Worm (Caenorhabditis elegans) whole organism, late embryonic: ENCODE measurements around the gene Y41G9A.10.

Experiments
- C08G9.2 ChIP-seq: sonication (generic microtip); optimal IDR thresholded peaks from 2 replicates; lab custom pipeline; 2016; ENCODE audit warnings: mild to moderate bottlenecking, missing genetic modification characterization, moderate library complexity, missing compliant biosample characterization
- K02D7.2 ChIP-seq: sonication (generic microtip); optimal IDR thresholded peaks from 2 replicates; lab custom pipeline; 2017; ENCODE audit warnings: mild to moderate bottlenecking, missing genetic modification characterization, missing compliant biosample characterization
- T23F11.4 ChIP-seq: fragments of 200-800 bp; sonication (Bioruptor generic); optimal IDR thresholded peaks from 2 replicates; lab custom pipeline; 2018; ENCODE audit warnings: mild to moderate bottlenecking, missing genetic modification characterization, missing compliant biosample characterization
- ahr-1 ChIP-seq: sonication (generic microtip); optimal IDR thresholded peaks from 2 replicates; lab custom pipeline; 2016; ENCODE audit warnings: missing genetic modification characterization, missing compliant biosample characterization
- ceh-18 ChIP-seq: sonication (generic microtip); optimal IDR thresholded peaks from 2 replicates; lab custom pipeline; 2016; ENCODE audit warnings: missing genetic modification characterization, missing compliant biosample characterization
- ceh-22 ChIP-seq: sonication (generic microtip); optimal IDR thresholded peaks from 2 replicates; lab custom pipeline; 2017; ENCODE audit warnings: missing biosample characterization, missing genetic modification characterization
- ceh-24 ChIP-seq: sonication (generic microtip); optimal IDR thresholded peaks from 2 replicates; lab custom pipeline; 2016; ENCODE audit warnings: mild to moderate bottlenecking, missing genetic modification characterization, missing compliant biosample characterization
- ceh-30 ChIP-seq: fragments of 150-350 bp; optimal IDR thresholded peaks from 2 replicates; lab custom pipeline; 2014; ENCODE audit warnings: missing biosample characterization, missing genetic modification characterization
- ceh-31 ChIP-seq: sonication (generic microtip); optimal IDR thresholded peaks from 2 replicates; lab custom pipeline; 2016; ENCODE audit warnings: missing genetic modification characterization, missing compliant biosample characterization
- ceh-34 ChIP-seq: sonication (generic microtip); optimal IDR thresholded peaks from 2 replicates; lab custom pipeline; 2016; ENCODE audit warnings: mild to moderate bottlenecking, missing genetic modification characterization, missing compliant biosample characterization
- ceh-45 ChIP-seq: fragments of 200-800 bp; sonication (Bioruptor generic); IDR thresholded peaks from 2 replicates; pipeline ENCODE4 v1.3.6; 2022; ENCODE audit warnings: missing genetic modification reagents, missing genetic modification characterization, missing compliant biosample characterization
- ceh-48 ChIP-seq: sonication (generic microtip); optimal IDR thresholded peaks from 2 replicates; lab custom pipeline; 2016; ENCODE audit warnings: missing genetic modification characterization, inconsistent platforms, missing compliant biosample characterization
- dve-1 ChIP-seq: sonication (generic microtip); optimal IDR thresholded peaks from 2 replicates; lab custom pipeline; 2017; ENCODE audit warnings: antibody characterized with exemption, mild to moderate bottlenecking, missing genetic modification characterization, missing compliant biosample characterization
- elt-2 ChIP-seq: sonication (generic microtip); optimal IDR thresholded peaks from 2 replicates; lab custom pipeline; 2016; ENCODE audit warnings: missing genetic modification reagents, missing genetic modification characterization, missing compliant biosample characterization
- eyg-1 ChIP-seq: sonication (generic microtip); optimal IDR thresholded peaks from 2 replicates; lab custom pipeline; 2016; ENCODE audit warnings: missing genotype, missing genetic modification characterization, missing compliant biosample characterization
- fax-1 ChIP-seq: sonication (generic microtip); optimal IDR thresholded peaks from 2 replicates; lab custom pipeline; 2016; ENCODE audit warnings: missing genotype, missing genetic modification characterization, missing compliant biosample characterization
- fkh-10 ChIP-seq: fragments of 150-350 bp; optimal IDR thresholded peaks from 2 replicates; lab custom pipeline; 2014; ENCODE audit warnings: missing biosample characterization, missing genetic modification reagents, missing genetic modification characterization
- fkh-6 ChIP-seq: sonication (generic microtip); optimal IDR thresholded peaks from 2 replicates; lab custom pipeline; 2016; ENCODE audit warnings: missing genetic modification characterization, missing compliant biosample characterization
- hlh-13 ChIP-seq: fragments of 200-800 bp; sonication (Bioruptor generic); optimal IDR thresholded peaks from 2 replicates; lab custom pipeline; 2018; ENCODE audit warnings: mild to moderate bottlenecking, missing genetic modification characterization, missing compliant biosample characterization
- hlh-30 ChIP-seq: sonication (generic microtip); optimal IDR thresholded peaks from 2 replicates; lab custom pipeline; 2017; ENCODE audit warnings: antibody characterized with exemption, missing genetic modification characterization, missing compliant biosample characterization; ENCODE audit not compliant: insufficient read depth
- hlh-8 ChIP-seq: sonication (generic microtip); optimal IDR thresholded peaks from 2 replicates; lab custom pipeline; 2016; ENCODE audit warnings: missing genotype, missing genetic modification characterization, missing compliant biosample characterization
- mec-3 ChIP-seq: sonication (generic microtip); optimal IDR thresholded peaks from 2 replicates; lab custom pipeline; 2016; ENCODE audit warnings: borderline replicate concordance, missing genetic modification characterization, missing compliant biosample characterization
- nfya-1 ChIP-seq: sonication (generic microtip); optimal IDR thresholded peaks from 2 replicates; lab custom pipeline; 2017; ENCODE audit warnings: missing genetic modification characterization, mild to moderate bottlenecking, missing compliant biosample characterization, antibody characterized with exemption, moderate library complexity
- npax-4 ChIP-seq: sonication (generic microtip); optimal IDR thresholded peaks from 2 replicates; lab custom pipeline; 2016; ENCODE audit warnings: missing genetic modification characterization, missing compliant biosample characterization
- pag-3 ChIP-seq: sonication (generic microtip); optimal IDR thresholded peaks from 2 replicates; lab custom pipeline; 2016; ENCODE audit warnings: missing compliant biosample characterization, missing genetic modification characterization, borderline replicate concordance
- pat-9 ChIP-seq: fragments of 200-800 bp; sonication (Bioruptor generic); optimal IDR thresholded peaks from 2 replicates; lab custom pipeline; 2018; ENCODE audit warnings: mild to moderate bottlenecking, missing genetic modification characterization, moderate library complexity, missing compliant biosample characterization
- pha-2 ChIP-seq: sonication (generic microtip); optimal IDR thresholded peaks from 2 replicates; lab custom pipeline; 2017; ENCODE audit warnings: mild to moderate bottlenecking, missing genetic modification characterization, missing compliant biosample characterization
- pha-4 ChIP-seq: fragments of 150-350 bp; optimal IDR thresholded peaks from 2 replicates; lab custom pipeline; 2018; ENCODE audit warnings: missing biosample characterization, missing genetic modification reagents, missing genetic modification characterization
- pqm-1 ChIP-seq: sonication (generic microtip); optimal IDR thresholded peaks from 2 replicates; lab custom pipeline; 2016; ENCODE audit warnings: missing genetic modification characterization, missing compliant biosample characterization
- ref-2 ChIP-seq: sonication (generic microtip); optimal IDR thresholded peaks from 2 replicates; lab custom pipeline; 2016; ENCODE audit warnings: missing genetic modification characterization, missing compliant biosample characterization
- rnt-1 ChIP-seq: sonication (generic microtip); optimal IDR thresholded peaks from 2 replicates; lab custom pipeline; 2016; ENCODE audit warnings: missing genetic modification characterization, missing compliant biosample characterization
- sox-2 ChIP-seq: fragments of 200-800 bp; sonication (Bioruptor generic); IDR thresholded peaks from 2 replicates; pipeline ENCODE4 v1.3.6; 2022; ENCODE audit warnings: missing genetic modification reagents, missing genetic modification characterization, missing compliant biosample characterization
- sox-4 ChIP-seq: sonication (generic microtip); optimal IDR thresholded peaks from 2 replicates; lab custom pipeline; 2017; ENCODE audit warnings: mild to moderate bottlenecking, missing genetic modification characterization, inconsistent platforms, missing compliant biosample characterization
- tbx-2 ChIP-seq: sonication (generic microtip); optimal IDR thresholded peaks from 2 replicates; lab custom pipeline; 2016; ENCODE audit warnings: missing genetic modification characterization, missing compliant biosample characterization
- tbx-7 ChIP-seq: sonication (generic microtip); optimal IDR thresholded peaks from 2 replicates; lab custom pipeline; 2016; ENCODE audit warnings: missing genotype, missing genetic modification characterization, missing compliant biosample characterization
- unc-42 ChIP-seq: sonication (generic microtip); optimal IDR thresholded peaks from 2 replicates; lab custom pipeline; 2016; ENCODE audit warnings: missing genotype, missing genetic modification characterization, missing compliant biosample characterization
- unc-55 ChIP-seq: sonication (generic microtip); optimal IDR thresholded peaks from 2 replicates; lab custom pipeline; 2017; ENCODE audit warnings: missing biosample characterization, missing genetic modification reagents, missing genetic modification characterization
- unc-86 ChIP-seq: sonication (generic microtip); optimal IDR thresholded peaks from 2 replicates; lab custom pipeline; 2016; ENCODE audit warnings: missing genetic modification characterization, missing compliant biosample characterization
- zip-5 ChIP-seq: sonication (generic microtip); optimal IDR thresholded peaks from 2 replicates; lab custom pipeline; 2016; ENCODE audit warnings: missing genetic modification characterization, missing compliant biosample characterization
- ztf-16 ChIP-seq: sonication (generic microtip); optimal IDR thresholded peaks from 2 replicates; lab custom pipeline; 2017; ENCODE audit warnings: missing genetic modification characterization, missing compliant biosample characterization

Gene Y41G9A.10

ce11 chrX:2971542-2971988, 25.2 kb upstream of the Y41G9A.10 start:
- no peak for TF ChIP-seq npax-4 (tag; lab: Kevin White, UChicago)
- peak; percentile 21 for TF ChIP-seq ceh-18 (tag; lab: Kevin White, UChicago)
- TF ChIP-seq pag-3 (tag; lab: Kevin White, UChicago), result no peak
- TF ChIP-seq hlh-30 (tag; lab: Kevin White, UChicago), result peak; percentile 71
- TF ChIP-seq unc-55, result peak; percentile 79
- TF ChIP-seq ztf-16 (tag; lab: Kevin White, UChicago), result no peak

ce11 chrX:2970804-2971395, 24.5 kb upstream of the Y41G9A.10 start:
- TF ChIP-seq pqm-1 (tag; lab: Kevin White, UChicago) (no peak), ceh-22 (tag; lab: Kevin White, UChicago) (no peak), ceh-31 (tag; lab: Kevin White, UChicago) (no peak), elt-2 (tag; lab: Kevin White, UChicago) (no peak), C08G9.2 (tag; lab: Kevin White, UChicago) (no peak), mec-3 (tag; lab: Kevin White, UChicago) (no peak), unc-42 (tag; lab: Kevin White, UChicago) (no peak), tbx-7 (no peak), dve-1 (tag; lab: Kevin White, UChicago) (no peak), tbx-2 (tag; lab: Kevin White, UChicago) (no peak), pha-2 (tag; lab: Kevin White, UChicago) (no peak), eyg-1 (tag; lab: Kevin White, UChicago) (no peak), fkh-6 (no peak)

ce11 chrX:2970212-2970611, 23.9 kb upstream of the Y41G9A.10 start:
- TF ChIP-seq sox-2 (GFP tag; lab: Robert Waterston, UW), result no peak
- no peak for TF ChIP-seq ceh-45 (GFP tag; lab: Robert Waterston, UW)
- TF ChIP-seq hlh-13 (GFP tag; lab: Kevin White, UChicago), result no peak
- TF ChIP-seq pat-9 (tag; lab: Kevin White, UChicago), result no peak
- TF ChIP-seq, all 69 proteins: peak for 0

ce11 chrX:2969447-2969989, 23.2 kb upstream of the Y41G9A.10 start:
- TF ChIP-seq ceh-24 (tag; lab: Kevin White, UChicago), result no peak
- no peak for TF ChIP-seq fkh-6
- no peak for TF ChIP-seq fkh-10
- TF ChIP-seq ceh-34 (tag; lab: Kevin White, UChicago), result no peak
- TF ChIP-seq unc-55, result no peak
- no peak for TF ChIP-seq ceh-48 (tag; lab: Kevin White, UChicago)
- TF ChIP-seq nfya-1 (tag; lab: Kevin White, UChicago), result no peak
- no peak for TF ChIP-seq npax-4 (tag; lab: Kevin White, UChicago)
- TF ChIP-seq zip-5 (tag; lab: Kevin White, UChicago), result no peak
- no peak for TF ChIP-seq rnt-1

ce11 chrX:2966252-2966651, 19.9 kb upstream of the Y41G9A.10 start:
- TF ChIP-seq nfya-1 (tag; lab: Kevin White, UChicago) (no peak), ceh-24 (tag; lab: Kevin White, UChicago) (no peak), elt-2 (tag; lab: Kevin White, UChicago) (peak; percentile 11), ahr-1 (tag; lab: Kevin White, UChicago) (no peak)

ce11 chrX:2960703-2961102, 14.3 kb upstream of the Y41G9A.10 start:
- no peak for TF ChIP-seq ref-2 (tag; lab: Kevin White, UChicago)
- TF ChIP-seq fax-1 (tag; lab: Kevin White, UChicago), result no peak
- TF ChIP-seq eyg-1 (tag; lab: Kevin White, UChicago), result no peak
- no peak for TF ChIP-seq K02D7.2 (tag; lab: Kevin White, UChicago)
- no peak for TF ChIP-seq T23F11.4 (GFP tag; lab: Kevin White, UChicago)
- TF ChIP-seq ceh-30 (tag; lab: Kevin White, UChicago), result no peak
- no peak for TF ChIP-seq pqm-1 (tag; lab: Kevin White, UChicago)
- TF ChIP-seq hlh-8 (tag; lab: Kevin White, UChicago), result no peak
- no peak for TF ChIP-seq fkh-10
- TF ChIP-seq rnt-1, result no peak
- TF ChIP-seq pha-4 (tag; lab: Kevin White, UChicago), result no peak
- TF ChIP-seq ceh-31 (tag; lab: Kevin White, UChicago), result no peak
- no peak for TF ChIP-seq sox-4 (tag; lab: Kevin White, UChicago)
- TF ChIP-seq unc-86 (tag; lab: Kevin White, UChicago), result no peak
